ENCODE assay signal across 1 worm cellular context in the genomic region with DNA sequence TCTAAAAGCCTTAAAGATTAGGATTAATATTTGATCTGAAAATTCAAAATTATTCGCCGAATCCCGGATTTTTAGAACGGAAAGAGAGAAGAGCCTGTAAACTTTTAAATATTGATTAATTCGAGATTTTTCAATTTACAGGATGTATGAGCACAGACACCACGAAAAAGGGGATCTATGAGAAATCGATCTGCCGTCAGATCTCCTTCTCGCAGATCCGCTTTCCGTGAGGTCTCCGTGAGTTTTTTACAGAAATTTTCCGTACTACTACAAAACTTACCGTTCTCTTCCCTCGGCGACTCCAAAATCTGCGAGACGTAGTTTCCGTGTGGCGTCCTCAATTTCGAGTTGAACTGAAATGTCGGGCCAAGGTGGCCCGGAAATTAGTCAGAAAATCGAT.
A peak's percentile ranks its signal among the peaks of the same experiment; 100 is the strongest.
TF ChIP-seq lines count a peak whose summit lies in the region.

No protein-coding gene starts in this region.

TF ChIP-seq in whole organism, late embryonic, 69 proteins besides CTCF, POLR2A, EP300 and RAD21 (continued from another document):
- TF ChIP-seq unc-55 (GFP tag; optimal IDR thresholded peaks at IDR 0.05; lab: Kevin White, UChicago) (no peak), odd-2 (tag; optimal IDR thresholded peaks at IDR 0.05; lab: Kevin White, UChicago) (no peak), sox-4 (tag; optimal IDR thresholded peaks at IDR 0.05; lab: Kevin White, UChicago) (no peak), ceh-34 (tag; optimal IDR thresholded peaks at IDR 0.05; lab: Kevin White, UChicago) (no peak), elt-4 (tag; optimal IDR thresholded peaks at IDR 0.05; lab: Kevin White, UChicago) (no peak), gmeb-2 (tag; optimal IDR thresholded peaks at IDR 0.05; lab: Kevin White, UChicago) (no peak), C38D4.7 (GFP tag; optimal IDR thresholded peaks at IDR 0.05; lab: Kevin White, UChicago) (no peak), pqm-1 (tag; optimal IDR thresholded peaks at IDR 0.05; lab: Kevin White, UChicago) (no peak), ahr-1 (tag; optimal IDR thresholded peaks at IDR 0.05; lab: Kevin White, UChicago) (peak; percentile 57), hlh-15 (tag; optimal IDR thresholded peaks at IDR 0.05; lab: Kevin White, UChicago) (no peak), ceh-22 (tag; optimal IDR thresholded peaks at IDR 0.05; lab: Kevin White, UChicago) (no peak), eyg-1 (tag; optimal IDR thresholded peaks at IDR 0.05; lab: Kevin White, UChicago) (no peak), syd-9 (tag; optimal IDR thresholded peaks at IDR 0.05; lab: Kevin White, UChicago) (no peak), elt-2 (tag; optimal IDR thresholded peaks at IDR 0.05; lab: Kevin White, UChicago) (peak; percentile 52), ref-2 (tag; optimal IDR thresholded peaks at IDR 0.05; lab: Kevin White, UChicago) (peak; percentile 52), rnt-1 (tag; optimal IDR thresholded peaks at IDR 0.05; lab: Kevin White, UChicago) (peak; percentile 54), ztf-16 (tag; optimal IDR thresholded peaks at IDR 0.05; lab: Kevin White, UChicago) (no peak), npax-4 (tag; optimal IDR thresholded peaks at IDR 0.05; lab: Kevin White, UChicago) (no peak), ceh-24 (tag; optimal IDR thresholded peaks at IDR 0.05; lab: Kevin White, UChicago) (no peak), nhr-11 (tag; optimal IDR thresholded peaks at IDR 0.05; lab: Kevin White, UChicago) (no peak), ceh-31 (tag; optimal IDR thresholded peaks at IDR 0.05; lab: Kevin White, UChicago) (peak; percentile 76), pax-1 (tag; optimal IDR thresholded peaks at IDR 0.05; lab: Kevin White, UChicago) (no peak), nfya-1 (tag; optimal IDR thresholded peaks at IDR 0.05; lab: Kevin White, UChicago) (no peak), pha-4 (tag; optimal IDR thresholded peaks at IDR 0.05; lab: Kevin White, UChicago) (no peak), ceh-2 (tag; optimal IDR thresholded peaks at IDR 0.05; lab: Kevin White, UChicago) (peak; percentile 71), hlh-30 (tag; optimal IDR thresholded peaks at IDR 0.05; lab: Kevin White, UChicago; ENCODE audit: insufficient read depth) (no peak), unc-42 (tag; optimal IDR thresholded peaks at IDR 0.05; lab: Kevin White, UChicago) (no peak), ets-4 (tag; optimal IDR thresholded peaks at IDR 0.05; lab: Kevin White, UChicago) (peak; percentile 46), K02D7.2 (tag; optimal IDR thresholded peaks at IDR 0.05; lab: Kevin White, UChicago) (no peak), fkh-6 (tag; optimal IDR thresholded peaks at IDR 0.05; lab: Kevin White, UChicago) (no peak), Y22D7AL.16 (tag; optimal IDR thresholded peaks at IDR 0.05; lab: Kevin White, UChicago) (no peak), unc-86 (tag; optimal IDR thresholded peaks at IDR 0.05; lab: Kevin White, UChicago) (no peak), sdc-2 (tag; optimal IDR thresholded peaks at IDR 0.05; lab: Kevin White, UChicago) (no peak), mec-3 (tag; optimal IDR thresholded peaks at IDR 0.05; lab: Kevin White, UChicago; ENCODE audit: borderline replicate concordance) (no peak), unc-3 (GFP tag; conservative IDR thresholded peaks at IDR 0.05; lab: Robert Waterston, UW) (no peak), unc-3 (tag; optimal IDR thresholded peaks at IDR 0.05; lab: Kevin White, UChicago) (no peak), ceh-18 (tag; optimal IDR thresholded peaks at IDR 0.05; lab: Kevin White, UChicago) (no peak), ceh-6 (GFP tag; optimal IDR thresholded peaks at IDR 0.05; lab: Kevin White, UChicago) (no peak), madf-2 (tag; optimal IDR thresholded peaks at IDR 0.05; lab: Kevin White, UChicago) (no peak), zip-5 (tag; optimal IDR thresholded peaks at IDR 0.05; lab: Kevin White, UChicago) (peak; percentile 80), che-1 (tag; optimal IDR thresholded peaks at IDR 0.05; lab: Kevin White, UChicago) (no peak), dmd-4 (tag; optimal IDR thresholded peaks at IDR 0.05; lab: Kevin White, UChicago; ENCODE audit: borderline replicate concordance) (peak; percentile 16), nhr-232 (tag; optimal IDR thresholded peaks at IDR 0.05; lab: Kevin White, UChicago) (no peak), T23F11.4 (GFP tag; optimal IDR thresholded peaks at IDR 0.05; lab: Kevin White, UChicago) (no peak)
